Fruit fly (Drosophila melanogaster) whole organism, wandering third instar larva: ENCODE measurements around the gene Eig71Eh.

ENCODE experiments used
- Abd-B ChIP-seq: fragments of >200 bp; optimal IDR thresholded peaks from 2 replicates; lab custom pipeline; 2017; ENCODE audit warnings: missing biosample characterization, missing genetic modification characterization
- CG32264 ChIP-seq: fragments of 200-800 bp; sonication (Bioruptor generic); optimal IDR thresholded peaks from 2 replicates; lab custom pipeline; 2016; ENCODE audit warnings: missing biosample characterization, missing genetic modification characterization
- CG9705 ChIP-seq: fragments of 200-800 bp; sonication (Bioruptor generic); optimal IDR thresholded peaks from 2 replicates; lab custom pipeline; 2018; ENCODE audit warnings: missing biosample characterization, mild to moderate bottlenecking, missing genetic modification characterization
- CrebA ChIP-seq: fragments of 200-800 bp; sonication (Bioruptor generic); optimal IDR thresholded peaks from 2 replicates; lab custom pipeline; 2016; ENCODE audit warnings: missing biosample characterization, mild to moderate bottlenecking, missing genetic modification characterization, borderline replicate concordance
- Dfd ChIP-seq: fragments of >200 bp; optimal IDR thresholded peaks from 2 replicates; lab custom pipeline; 2017; ENCODE audit warnings: missing biosample characterization, missing genetic modification characterization
- Dif ChIP-seq: fragments of 200-275, 200-300 bp; sonication (Bioruptor generic); optimal IDR thresholded peaks from 2 replicates; lab custom pipeline; 2018; ENCODE audit warnings: missing biosample characterization, missing genetic modification characterization; ENCODE audit not compliant: partially characterized antibody
- GATAd ChIP-seq: sonication (Bioruptor generic); optimal IDR thresholded peaks from 2 replicates; lab custom pipeline; 2016; ENCODE audit warnings: missing biosample characterization, missing genetic modification characterization
- HLH106 ChIP-seq: fragments of 200-800 bp; optimal IDR thresholded peaks from 3 replicates; lab custom pipeline; 2019; ENCODE audit warnings: missing biosample characterization, mild to moderate bottlenecking, missing genetic modification characterization, moderate library complexity
- Hnf4 ChIP-seq: fragments of 200-800 bp; sonication (Bioruptor generic); optimal IDR thresholded peaks from 2 replicates; lab custom pipeline; 2016; ENCODE audit warnings: missing biosample characterization, mild to moderate bottlenecking, missing genetic modification characterization
- Hr78 ChIP-seq: fragments of >200 bp; optimal IDR thresholded peaks from 2 replicates; lab custom pipeline; 2017; ENCODE audit warnings: missing biosample characterization, missing genetic modification characterization
- Hr83 ChIP-seq: fragments of 200-300 bp; sonication (Bioruptor generic); optimal IDR thresholded peaks from 2 replicates; lab custom pipeline; 2016; ENCODE audit warnings: missing biosample characterization, mild to moderate bottlenecking, missing genetic modification characterization, moderate library complexity; ENCODE audit not compliant: poor library complexity, severe bottlenecking
- Jra ChIP-seq: sonication (Bioruptor generic); optimal IDR thresholded peaks from 2 replicates; lab custom pipeline; 2016; ENCODE audit warnings: missing biosample characterization, missing genetic modification characterization
- Mio ChIP-seq: sonication (Bioruptor generic); optimal IDR thresholded peaks from 2 replicates; lab custom pipeline; 2016; ENCODE audit warnings: missing biosample characterization, missing genetic modification characterization
- Myc ChIP-seq: fragments of >200 bp; optimal IDR thresholded peaks from 2 replicates; lab custom pipeline; 2017
- N ChIP-seq: fragments of >200 bp; optimal IDR thresholded peaks from 2 replicates; lab custom pipeline; 2018; ENCODE audit warnings: missing biosample characterization, missing external identifiers, missing genetic modification characterization
- OdsH ChIP-seq: fragments of 200-800 bp; sonication (Bioruptor generic); optimal IDR thresholded peaks from 2 replicates; lab custom pipeline; 2016; ENCODE audit warnings: missing biosample characterization, mild to moderate bottlenecking, missing genetic modification characterization
- Rel ChIP-seq, 2 experiments: fragments of 200-800 bp; sonication (Bioruptor generic) in 1 of 2; optimal IDR thresholded peaks; 2 replicates in 1 of 2; 3 replicates in 1 of 2; lab custom pipeline; 2016 to 2019; ENCODE audit warnings: mild to moderate bottlenecking in 2 of 2, missing biosample characterization in 2 of 2, missing genetic modification characterization in 2 of 2, moderate library complexity in 1 of 2
- Sp1 ChIP-seq: fragments of 200-800 bp; sonication (Bioruptor generic); optimal IDR thresholded peaks from 3 replicates; lab custom pipeline; 2019; ENCODE audit warnings: missing biosample characterization, mild to moderate bottlenecking, missing genetic modification characterization, moderate library complexity
- Vsx2 ChIP-seq: fragments of 200-300, 225-300 bp; sonication (Bioruptor generic); optimal IDR thresholded peaks from 2 replicates; lab custom pipeline; 2018; ENCODE audit warnings: missing biosample characterization, missing genetic modification characterization; ENCODE audit not compliant: partially characterized antibody
- br ChIP-seq: fragments of 200-800 bp; sonication (Bioruptor generic); optimal IDR thresholded peaks from 2 replicates; lab custom pipeline; 2016; ENCODE audit warnings: missing biosample characterization, missing genetic modification characterization
- brk ChIP-seq: fragments of 200-800 bp; sonication (Bioruptor generic); optimal IDR thresholded peaks from 2 replicates; lab custom pipeline; 2016; ENCODE audit warnings: missing biosample characterization, mild to moderate bottlenecking, missing genetic modification characterization
- dl ChIP-seq, 2 experiments: fragments of 175-275, 200-275 bp in 1 of 2; fragments of 200-275 bp in 1 of 2; sonication (Bioruptor generic); optimal IDR thresholded peaks; lab custom pipeline; 2018; ENCODE audit warnings: mild to moderate bottlenecking in 2 of 2, missing biosample characterization in 2 of 2, missing genetic modification characterization in 2 of 2, moderate library complexity in 2 of 2; ENCODE audit not compliant: partially characterized antibody in 2 of 2, insufficient read depth in 1 of 2
- dmrt93B ChIP-seq: fragments of 200-800 bp; sonication (Bioruptor generic); optimal IDR thresholded peaks from 2 replicates; lab custom pipeline; 2018; ENCODE audit warnings: missing biosample characterization, mild to moderate bottlenecking, missing genetic modification characterization
- dsf ChIP-seq: sonication (Bioruptor generic); optimal IDR thresholded peaks from 2 replicates; lab custom pipeline; 2016; ENCODE audit warnings: missing biosample characterization, missing genetic modification characterization, borderline replicate concordance
- ey ChIP-seq: fragments of 200-800 bp; sonication (Bioruptor generic); optimal IDR thresholded peaks from 2 replicates; lab custom pipeline; 2016; ENCODE audit warnings: missing biosample characterization, missing genetic modification characterization
- foxo ChIP-seq, 2 experiments: fragments of 200-800 bp; sonication (Bioruptor generic); optimal IDR thresholded peaks; 2 replicates in 1 of 2; 3 replicates in 1 of 2; lab custom pipeline; 2016 to 2017; ENCODE audit warnings: missing biosample characterization in 2 of 2, missing genetic modification characterization in 2 of 2
- fru ChIP-seq: fragments of 200-800 bp; sonication (Bioruptor generic); optimal IDR thresholded peaks from 3 replicates; lab custom pipeline; 2016; ENCODE audit warnings: missing biosample characterization, mild to moderate bottlenecking, missing genetic modification characterization
- h ChIP-seq: fragments of 200-800 bp; sonication (Bioruptor generic); optimal IDR thresholded peaks from 3 replicates; lab custom pipeline; 2016; ENCODE audit warnings: missing biosample characterization, mild to moderate bottlenecking, missing genetic modification characterization
- jim ChIP-seq: fragments of 175-275, 200-325 bp; sonication (Bioruptor generic); optimal IDR thresholded peaks from 2 replicates; lab custom pipeline; 2016; ENCODE audit warnings: missing biosample characterization, mild to moderate bottlenecking, missing genetic modification characterization
- lola ChIP-seq: fragments of >200 bp; optimal IDR thresholded peaks from 2 replicates; lab custom pipeline; 2017; ENCODE audit warnings: missing biosample characterization, missing genetic modification characterization
- pan ChIP-seq: fragments of >200 bp; optimal IDR thresholded peaks from 2 replicates; lab custom pipeline; 2017
- psq ChIP-seq: fragments of 200-800 bp; sonication (Bioruptor generic); optimal IDR thresholded peaks from 3 replicates; lab custom pipeline; 2017; ENCODE audit warnings: missing biosample characterization, mild to moderate bottlenecking, missing genetic modification characterization, moderate library complexity
- rgr ChIP-seq: fragments of 200-800 bp; sonication (Bioruptor generic); optimal IDR thresholded peaks from 3 replicates; lab custom pipeline; 2016; ENCODE audit warnings: missing biosample characterization, mild to moderate bottlenecking, missing genetic modification characterization
- sage ChIP-seq: fragments of 200-800 bp; sonication (Bioruptor generic); optimal IDR thresholded peaks from 2 replicates; lab custom pipeline; 2016; ENCODE audit warnings: missing biosample characterization, mild to moderate bottlenecking, missing genetic modification characterization
- sv ChIP-seq: fragments of 200-800 bp; sonication (Bioruptor generic); optimal IDR thresholded peaks from 3 replicates; lab custom pipeline; 2016; ENCODE audit warnings: missing biosample characterization, missing genetic modification characterization
- tai ChIP-seq: sonication (Bioruptor generic); optimal IDR thresholded peaks from 2 replicates; lab custom pipeline; 2016; ENCODE audit warnings: missing biosample characterization, missing genetic modification characterization
- usp ChIP-seq: fragments of >200 bp; optimal IDR thresholded peaks from 2 replicates; lab custom pipeline; 2017; ENCODE audit warnings: missing biosample characterization, missing genetic modification characterization
- woc ChIP-seq: sonication (Bioruptor generic); optimal IDR thresholded peaks from 2 replicates; lab custom pipeline; 2016; ENCODE audit warnings: missing biosample characterization, mild to moderate bottlenecking, missing genetic modification characterization

The Eig71Eh gene

DNA sequence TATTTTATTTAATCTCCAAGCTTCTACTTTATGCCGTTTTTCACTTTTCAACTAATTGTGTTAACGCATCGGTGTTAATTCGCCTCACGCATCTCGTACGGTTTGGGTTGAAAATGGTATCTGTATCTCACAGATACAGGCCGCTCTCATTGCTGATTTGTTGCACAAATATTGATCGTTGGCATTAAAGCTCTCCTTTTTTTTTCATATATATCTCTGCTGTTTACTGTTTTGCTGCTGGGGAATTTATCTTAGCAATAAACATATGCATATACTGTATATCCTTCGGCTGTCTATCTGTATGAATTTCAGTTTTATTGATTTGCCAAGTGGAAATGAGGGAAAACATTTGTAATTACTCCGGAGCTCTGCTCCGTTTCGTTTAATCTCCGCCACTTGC lies 26.6 kb downstream of the Eig71Eh start:
- peak; percentile 14 for TF ChIP-seq rgr
- peak; percentile 13 for TF ChIP-seq Sp1 (GFP tag; lab: Kevin White, UChicago)
- TF ChIP-seq Myc (lab: Kevin White, UChicago): no peak
- peak; percentile 32 for TF ChIP-seq br (GFP tag; lab: Kevin White, UChicago)
- no peak for TF ChIP-seq ey
- TF ChIP-seq, all 38 proteins: peak for 3

DNA sequence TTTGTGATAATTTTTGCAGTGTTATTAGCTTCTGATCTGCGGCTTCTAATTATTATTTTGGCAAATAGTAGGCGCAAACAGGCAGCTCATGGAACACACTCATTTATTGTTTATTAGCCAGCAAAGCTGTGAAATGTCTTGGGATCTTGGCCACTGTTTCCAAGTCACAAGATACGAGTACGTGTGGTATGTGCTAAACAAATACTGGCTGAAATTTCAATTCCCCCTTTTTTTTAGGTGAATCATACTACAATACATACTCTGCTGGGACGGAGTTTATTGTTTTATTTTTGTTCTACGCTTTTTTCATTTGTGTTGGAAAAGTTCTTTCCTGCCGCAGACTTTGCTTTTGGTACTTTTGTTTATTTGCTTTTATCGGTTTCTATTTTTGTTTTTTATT lies 28.2 kb downstream of the Eig71Eh start:
- TF ChIP-seq Rel (GFP tag; optimal IDR thresholded peaks at IDR 0.05; lab: Kevin White, UChicago): no peak
- peak; percentile 33 for TF ChIP-seq Rel (tag; optimal IDR thresholded peaks at IDR 0.05; lab: Kevin White, UChicago)
- TF ChIP-seq brk (GFP tag; lab: Kevin White, UChicago): no peak

DNA sequence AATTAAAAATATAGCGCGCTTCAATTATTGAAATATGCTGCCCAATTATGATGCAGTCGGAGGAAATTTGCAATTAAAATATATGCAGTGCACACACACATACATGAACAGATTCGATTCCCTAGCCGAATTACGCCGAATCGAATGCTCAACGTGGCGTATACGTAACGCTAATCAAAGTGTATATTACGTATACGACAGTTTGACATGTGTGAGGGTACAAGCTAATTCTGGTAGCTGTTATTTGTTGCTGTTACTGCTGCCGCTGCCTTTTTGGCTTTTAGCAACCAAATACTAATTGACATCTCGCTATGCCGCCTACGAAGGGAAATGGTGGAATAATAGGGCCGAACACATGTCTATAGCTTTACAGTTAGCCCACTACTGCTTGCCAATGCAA lies 31.9 kb downstream of the Eig71Eh start:
- no peak for TF ChIP-seq dmrt93B (GFP tag; lab: Kevin White, UChicago)
- TF ChIP-seq pan (lab: Kevin White, UChicago): no peak

DNA sequence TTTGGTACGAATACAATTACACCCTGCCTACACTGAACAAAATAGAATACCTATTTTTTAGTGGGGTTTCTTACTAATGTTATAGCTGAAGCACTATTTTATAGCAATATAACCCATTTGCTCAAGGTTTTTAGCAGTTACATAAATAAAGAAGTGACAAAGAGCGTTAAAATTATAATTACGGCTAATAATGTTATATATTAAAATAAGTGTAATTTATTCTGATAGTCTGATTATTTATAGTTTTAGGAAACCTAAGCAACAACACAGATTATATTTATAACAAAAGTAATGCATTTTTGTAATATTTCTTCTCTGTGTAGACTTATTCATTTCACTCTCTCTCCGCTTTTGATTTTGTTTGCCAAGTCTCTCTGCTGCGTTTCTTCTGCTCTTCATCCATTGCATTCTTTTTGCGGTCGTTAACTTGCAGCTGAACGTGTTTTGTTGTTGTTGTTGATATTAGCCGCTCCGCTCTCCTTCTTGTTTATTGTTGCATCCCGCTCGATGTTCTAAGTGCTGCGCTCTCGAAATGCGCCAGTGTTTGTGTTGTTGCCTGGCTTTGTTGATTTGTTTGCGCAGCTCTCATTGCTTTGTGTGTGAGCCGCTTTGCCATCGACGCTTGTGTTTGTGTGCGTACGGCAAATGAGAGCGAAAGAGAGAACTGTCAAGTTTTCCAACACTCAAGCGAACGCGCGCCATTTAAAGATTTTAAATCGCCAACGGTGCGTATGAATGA lies 33.4 kb downstream of the Eig71Eh start:
- TF ChIP-seq lola (GFP tag; lab: Kevin White, UChicago) (no peak), woc (GFP tag; lab: Kevin White, UChicago) (peak; percentile 78), Jra (GFP tag; lab: Kevin White, UChicago) (peak; percentile 58), dsf (GFP tag; lab: Kevin White, UChicago) (peak; percentile 35), brk (GFP tag; lab: Kevin White, UChicago) (peak; percentile 77), pan (lab: Kevin White, UChicago) (no peak), dl (GFP tag; optimal IDR thresholded peaks at IDR 0.05; lab: Kevin White, UChicago; ENCODE audit: insufficient read depth in 1 of 2, partially characterized antibody in 2 of 2) (peak; percentile 8 to 42), foxo (GFP tag; optimal IDR thresholded peaks at IDR 0.05; lab: Kevin White, UChicago) (peak; percentile 29 to 98), psq (GFP tag; lab: Kevin White, UChicago) (peak; percentile 97), Mio (GFP tag; lab: Kevin White, UChicago) (no peak), GATAd (GFP tag; lab: Kevin White, UChicago) (no peak), Rel (GFP tag; optimal IDR thresholded peaks at IDR 0.05; lab: Kevin White, UChicago) (no peak), Rel (tag; optimal IDR thresholded peaks at IDR 0.05; lab: Kevin White, UChicago) (peak; percentile 51), rgr (peak; percentile 94), Dfd (peak; percentile 51), sv (GFP tag; lab: Kevin White, UChicago) (peak; percentile 79), Abd-B (no peak), Hr83 (GFP tag; lab: Kevin White, UChicago) (peak; percentile 86), sage (GFP tag; lab: Kevin White, UChicago) (peak; percentile 79), br (GFP tag; lab: Kevin White, UChicago) (peak; percentile 61), Sp1 (GFP tag; lab: Kevin White, UChicago) (peak; percentile 97), fru (peak; percentile 92), ey (peak; percentile 84), jim (GFP tag; lab: Kevin White, UChicago) (no peak), HLH106 (tag; lab: Kevin White, UChicago) (peak; percentile 98), tai (GFP tag; lab: Kevin White, UChicago) (peak; percentile 43), CG32264 (GFP tag; lab: Kevin White, UChicago) (peak; percentile 9), CrebA (GFP tag; lab: Kevin White, UChicago) (peak; percentile 22), N (no peak), h (GFP tag; lab: Kevin White, UChicago) (peak; percentile 94), CG9705 (GFP tag; lab: Kevin White, UChicago) (peak; percentile 85), Hr78 (no peak), dmrt93B (GFP tag; lab: Kevin White, UChicago) (peak; percentile 95), Hnf4 (GFP tag; lab: Kevin White, UChicago) (peak; percentile 78), Vsx2 (GFP tag; lab: Kevin White, UChicago) (peak; percentile 42), Myc (lab: Kevin White, UChicago) (no peak), OdsH (peak; percentile 96), Dif (peak; percentile 28), usp (no peak)
